Worm (Caenorhabditis elegans) whole organism, late embryonic: ENCODE data around the gene jmjd-5.

Experiments
- F13H6.1 ChIP-seq: sonication (generic microtip); optimal IDR thresholded peaks from 2 replicates; lab custom pipeline; 2016; ENCODE audit warnings: missing genetic modification characterization, missing compliant biosample characterization
- ceh-24 ChIP-seq: sonication (generic microtip); optimal IDR thresholded peaks from 2 replicates; lab custom pipeline; 2016; ENCODE audit warnings: mild to moderate bottlenecking, missing genetic modification characterization, missing compliant biosample characterization
- ceh-34 ChIP-seq: sonication (generic microtip); optimal IDR thresholded peaks from 2 replicates; lab custom pipeline; 2016; ENCODE audit warnings: mild to moderate bottlenecking, missing genetic modification characterization, missing compliant biosample characterization
- ceh-9 ChIP-seq: sonication (generic microtip); optimal IDR thresholded peaks from 2 replicates; lab custom pipeline; 2016; ENCODE audit warnings: mild to moderate bottlenecking, missing genetic modification characterization, inconsistent platforms, missing compliant biosample characterization
- elt-4 ChIP-seq: sonication (generic microtip); optimal IDR thresholded peaks from 2 replicates; lab custom pipeline; 2016; ENCODE audit warnings: missing genetic modification characterization, missing compliant biosample characterization
- fkh-10 ChIP-seq: fragments of 150-350 bp; optimal IDR thresholded peaks from 2 replicates; lab custom pipeline; 2014; ENCODE audit warnings: missing biosample characterization, missing genetic modification reagents, missing genetic modification characterization
- nfya-1 ChIP-seq: sonication (generic microtip); optimal IDR thresholded peaks from 2 replicates; lab custom pipeline; 2017; ENCODE audit warnings: missing genetic modification characterization, mild to moderate bottlenecking, missing compliant biosample characterization, antibody characterized with exemption, moderate library complexity
- unc-55 ChIP-seq: sonication (generic microtip); optimal IDR thresholded peaks from 2 replicates; lab custom pipeline; 2017; ENCODE audit warnings: missing biosample characterization, missing genetic modification reagents, missing genetic modification characterization

ce11 chrV:11083691-11084090 is 43.6 kb upstream of the jmjd-5 start:
- no peak for TF ChIP-seq ceh-24 (tag; lab: Kevin White, UChicago)
- no peak for TF ChIP-seq fkh-10
- no peak for TF ChIP-seq ceh-34 (tag; lab: Kevin White, UChicago)
- peak; percentile 79 for TF ChIP-seq unc-55 (GFP tag; lab: Kevin White, UChicago)
- peak; percentile 74 for TF ChIP-seq nfya-1 (tag; lab: Kevin White, UChicago)
- peak; percentile 16 for TF ChIP-seq F13H6.1
- TF ChIP-seq ceh-9 (tag; lab: Kevin White, UChicago): no peak
- no peak for TF ChIP-seq elt-4 (tag; lab: Kevin White, UChicago)
